Worm (Caenorhabditis elegans): ENCODE results near the gene smg-8.

ce11 chrII:14455332-14455731 lies 14.1 kb downstream of the smg-8 start, which contains the start of gene dmsr-6:
- no peak for TF ChIP-seq him-1 (tag; optimal IDR thresholded peaks at IDR 0.05)
- TF ChIP-seq W03F9.2 (tag; optimal IDR thresholded peaks at IDR 0.05): no peak
